Fruit fly (Drosophila melanogaster) whole organism, embryonic: ENCODE measurements around the gene Kua.

Experiments
- Adf1 ChIP-seq: fragments of 200-800 bp; sonication (Bioruptor generic); IDR thresholded peaks from 2 replicates; pipeline ENCODE4 v1.3.6; 2022; ENCODE audit warnings: missing biosample characterization, missing genetic modification characterization
- Aef1 ChIP-seq: fragments of 200-800 bp; sonication (Bioruptor generic); IDR thresholded peaks from 3 replicates; pipeline ENCODE4 v1.3.6; 2022; ENCODE audit warnings: missing biosample characterization, missing genetic modification characterization
- Asciz ChIP-seq: fragments of 200-800 bp; sonication (Bioruptor generic); optimal IDR thresholded peaks from 2 replicates; lab custom pipeline; 2017; ENCODE audit warnings: missing biosample characterization, mild to moderate bottlenecking, missing genetic modification characterization, missing genetic modification reagents
- Atf3 ChIP-seq: fragments of 200-800 bp; sonication (Bioruptor generic); optimal IDR thresholded peaks from 3 replicates; lab custom pipeline; 2016; ENCODE audit warnings: missing biosample characterization, missing genetic modification characterization
- B-H1 ChIP-seq: fragments of 200-800 bp; sonication (Bioruptor generic); IDR thresholded peaks from 3 replicates; pipeline ENCODE4 v1.3.6; 2022; ENCODE audit warnings: missing biosample characterization, missing genetic modification characterization
- CG10366 ChIP-seq: fragments of 200-800 bp; sonication (Bioruptor generic); IDR thresholded peaks from 2 replicates; pipeline ENCODE4 v1.3.6; 2022; ENCODE audit warnings: missing biosample characterization, missing genetic modification characterization
- CG10959 ChIP-seq: fragments of 200-800 bp; sonication (Bioruptor generic); IDR thresholded peaks from 2 replicates; pipeline ENCODE4 v1.3.6; 2022; ENCODE audit warnings: missing biosample characterization, missing genetic modification characterization
- CG12071 ChIP-seq: fragments of 200-800 bp; sonication (Bioruptor generic); optimal IDR thresholded peaks from 3 replicates; lab custom pipeline; 2018; ENCODE audit warnings: missing biosample characterization, mild to moderate bottlenecking, missing genetic modification characterization
- CG12391 ChIP-seq: fragments of 200-800 bp; sonication (Bioruptor generic); optimal IDR thresholded peaks from 3 replicates; lab custom pipeline; 2018; ENCODE audit warnings: missing biosample characterization, mild to moderate bottlenecking, missing genetic modification characterization, moderate library complexity
- CG13775 ChIP-seq: fragments of 200-800 bp; sonication (Bioruptor generic); optimal IDR thresholded peaks from 3 replicates; lab custom pipeline; 2017; ENCODE audit warnings: missing biosample characterization, mild to moderate bottlenecking, missing genetic modification characterization
- CG14014 ChIP-seq: fragments of 200-800 bp; sonication (Bioruptor generic); IDR thresholded peaks from 2 replicates; pipeline ENCODE4 v1.3.6; 2022; ENCODE audit warnings: missing biosample characterization, missing genetic modification characterization
- CG14441 ChIP-seq: fragments of 200-800 bp; sonication (Bioruptor generic); IDR thresholded peaks from 2 replicates; pipeline ENCODE4 v1.3.6; 2022; ENCODE audit warnings: missing biosample characterization, missing genetic modification characterization
- CG14860 ChIP-seq: fragments of 200-800 bp; sonication (Bioruptor generic); IDR thresholded peaks from 3 replicates; pipeline ENCODE4 v1.3.6; 2022; ENCODE audit warnings: missing biosample characterization, missing genetic modification characterization; ENCODE audit not compliant: partially characterized antibody
- CG15601 ChIP-seq: fragments of 200-800 bp; sonication (Bioruptor generic); optimal IDR thresholded peaks from 3 replicates; lab custom pipeline; 2019; ENCODE audit warnings: missing biosample characterization, mild to moderate bottlenecking, missing genetic modification characterization, moderate library complexity
- CG17186 ChIP-seq: fragments of 200-800 bp; sonication (Bioruptor generic); optimal IDR thresholded peaks from 3 replicates; lab custom pipeline; 2017; ENCODE audit warnings: missing biosample characterization, missing genetic modification reagents, missing genetic modification characterization
- CG2116 ChIP-seq: fragments of 200-800 bp; sonication (Bioruptor generic); optimal IDR thresholded peaks from 3 replicates; lab custom pipeline; 2018; ENCODE audit warnings: missing biosample characterization, mild to moderate bottlenecking, missing genetic modification characterization
- CG34224 ChIP-seq: fragments of 200-800 bp; sonication (Bioruptor generic); IDR thresholded peaks from 3 replicates; pipeline ENCODE4 v1.3.6; 2022; ENCODE audit warnings: missing biosample characterization, missing genetic modification characterization; ENCODE audit not compliant: partially characterized antibody
- CG7556 ChIP-seq: fragments of 200-800 bp; sonication (Bioruptor generic); optimal IDR thresholded peaks from 2 replicates; lab custom pipeline; 2017; ENCODE audit warnings: missing biosample characterization, mild to moderate bottlenecking, missing genetic modification characterization
- CG7963 ChIP-seq: fragments of 200-800 bp; sonication (Bioruptor generic); IDR thresholded peaks from 3 replicates; pipeline ENCODE4 v1.3.6; 2022; ENCODE audit warnings: missing biosample characterization, missing genetic modification characterization; ENCODE audit not compliant: partially characterized antibody
- CG7987 ChIP-seq: fragments of 200-800 bp; sonication (Bioruptor generic); optimal IDR thresholded peaks from 2 replicates; lab custom pipeline; 2018; ENCODE audit warnings: missing biosample characterization, mild to moderate bottlenecking, missing genetic modification characterization, moderate library complexity
- CG8290 ChIP-seq, 3 experiments: fragments of 200-800 bp; sonication (Bioruptor generic); optimal IDR thresholded peaks; 2 replicates each; lab custom pipeline; 2016 to 2019; ENCODE audit warnings: missing biosample characterization in 3 of 3, missing genetic modification characterization in 3 of 3, mild to moderate bottlenecking in 2 of 3, moderate library complexity in 1 of 3
- CG8359 ChIP-seq: fragments of 200-800 bp; sonication (Bioruptor generic); optimal IDR thresholded peaks from 2 replicates; lab custom pipeline; 2017; ENCODE audit warnings: missing biosample characterization, mild to moderate bottlenecking, missing genetic modification characterization, borderline replicate concordance
- D19A ChIP-seq: fragments of 200-800 bp; optimal IDR thresholded peaks from 3 replicates; lab custom pipeline; 2019; ENCODE audit warnings: missing biosample characterization, mild to moderate bottlenecking, missing genetic modification characterization, moderate library complexity
- Dll ChIP-seq: fragments of 200-800 bp; sonication (Bioruptor generic); IDR thresholded peaks from 4 replicates; pipeline ENCODE4 v1.3.6; 2022; ENCODE audit warnings: missing biosample characterization, missing genetic modification characterization; ENCODE audit not compliant: partially characterized antibody
- Fer2 ChIP-seq: fragments of 200-800 bp; sonication (Bioruptor generic); optimal IDR thresholded peaks from 2 replicates; lab custom pipeline; 2018; ENCODE audit warnings: missing biosample characterization, mild to moderate bottlenecking, missing genetic modification characterization, moderate library complexity
- HLH4C ChIP-seq: fragments of 200-800 bp; sonication (Bioruptor generic); IDR thresholded peaks from 3 replicates; pipeline ENCODE4 v1.3.6; 2022; ENCODE audit warnings: missing biosample characterization, missing genetic modification characterization; ENCODE audit not compliant: partially characterized antibody
- HLHmδ ChIP-seq: fragments of 200-800 bp; sonication (Bioruptor generic); optimal IDR thresholded peaks from 2 replicates; lab custom pipeline; 2018; ENCODE audit warnings: missing biosample characterization, mild to moderate bottlenecking, missing genetic modification characterization, moderate library complexity
- Kr ChIP-seq: fragments of 200-800 bp; sonication (Bioruptor generic); optimal IDR thresholded peaks from 2 replicates; lab custom pipeline; 2017; ENCODE audit warnings: missing biosample characterization, mild to moderate bottlenecking, missing genetic modification characterization
- Nf-YB ChIP-seq: fragments of 200-800 bp; sonication (Bioruptor generic); optimal IDR thresholded peaks from 3 replicates; lab custom pipeline; 2019; ENCODE audit warnings: missing biosample characterization, mild to moderate bottlenecking, missing genetic modification characterization, moderate library complexity
- Ptx1 ChIP-seq: fragments of 200-800 bp; sonication (Bioruptor generic); IDR thresholded peaks from 2 replicates; pipeline ENCODE4 v1.3.6; 2022; ENCODE audit warnings: missing biosample characterization, missing genetic modification characterization
- Rfx ChIP-seq: fragments of 200-800 bp; sonication (Bioruptor generic); IDR thresholded peaks from 2 replicates; pipeline ENCODE4 v1.3.6; 2022; ENCODE audit warnings: missing biosample characterization, missing genetic modification characterization
- Side ChIP-seq: fragments of 200-800 bp; sonication (Bioruptor generic); optimal IDR thresholded peaks from 2 replicates; lab custom pipeline; 2016; ENCODE audit warnings: missing biosample characterization, missing genetic modification characterization
- Trl ChIP-seq, 3 experiments: fragments of >200 bp in 2 of 3; fragments of 200-800 bp in 1 of 3; sonication (Bioruptor generic) in 1 of 3; optimal IDR thresholded peaks; 2 replicates in 1 of 3; 3 replicates in 2 of 3; lab custom pipeline; 2016 to 2017; ENCODE audit warnings: missing biosample characterization in 1 of 3, missing genetic modification characterization in 1 of 3
- amos ChIP-seq: fragments of 200-800 bp; sonication (Bioruptor generic); IDR thresholded peaks from 2 replicates; pipeline ENCODE4 v1.3.6; 2022; ENCODE audit warnings: missing biosample characterization, missing genetic modification characterization; ENCODE audit not compliant: partially characterized antibody
- ato ChIP-seq: fragments of 200-800 bp; sonication (Bioruptor generic); IDR thresholded peaks from 2 replicates; pipeline ENCODE4 v1.3.6; 2022; ENCODE audit warnings: missing biosample characterization, missing genetic modification characterization; ENCODE audit not compliant: partially characterized antibody
- bcd ChIP-seq: fragments of 200-800 bp; sonication (Bioruptor generic); optimal IDR thresholded peaks from 2 replicates; lab custom pipeline; 2017; ENCODE audit warnings: missing biosample characterization, mild to moderate bottlenecking, missing genetic modification characterization
- cwo ChIP-seq: fragments of 200-800 bp; sonication (Bioruptor generic); optimal IDR thresholded peaks from 3 replicates; lab custom pipeline; 2017; ENCODE audit warnings: missing biosample characterization, missing genetic modification characterization, mild to moderate bottlenecking, moderate library complexity, missing genetic modification reagents
- eve ChIP-seq, 2 experiments: fragments of >200 bp; optimal IDR thresholded peaks; 2 replicates each; lab custom pipeline; 2017; ENCODE audit warnings: missing biosample characterization in 2 of 2, missing genetic modification characterization in 2 of 2
- ham ChIP-seq: fragments of 200-800 bp; sonication (Bioruptor generic); IDR thresholded peaks from 2 replicates; pipeline ENCODE4 v1.3.6; 2022; ENCODE audit warnings: missing biosample characterization, missing genetic modification characterization
- kah ChIP-seq: fragments of 200-800 bp; sonication (Bioruptor generic); optimal IDR thresholded peaks from 2 replicates; lab custom pipeline; 2018; ENCODE audit warnings: missing biosample characterization, mild to moderate bottlenecking, missing genetic modification characterization
- nerfin-2 ChIP-seq: fragments of 200-800 bp; sonication (Bioruptor generic); IDR thresholded peaks from 2 replicates; pipeline ENCODE4 v1.3.6; 2022; ENCODE audit warnings: missing biosample characterization, missing genetic modification characterization; ENCODE audit not compliant: partially characterized antibody
- nom ChIP-seq: fragments of 200-800 bp; sonication (Bioruptor generic); optimal IDR thresholded peaks from 2 replicates; lab custom pipeline; 2017; ENCODE audit warnings: missing biosample characterization, missing genetic modification characterization, mild to moderate bottlenecking, moderate library complexity, missing genetic modification reagents
- oc ChIP-seq: fragments of 200-800 bp; sonication (Bioruptor generic); optimal IDR thresholded peaks from 2 replicates; lab custom pipeline; 2018; ENCODE audit warnings: missing biosample characterization, mild to moderate bottlenecking, missing genetic modification characterization, moderate library complexity
- pzg ChIP-seq: fragments of 200-800 bp; sonication (Bioruptor generic); optimal IDR thresholded peaks from 3 replicates; lab custom pipeline; 2018; ENCODE audit warnings: missing biosample characterization, mild to moderate bottlenecking, missing genetic modification characterization, moderate library complexity
- sens-2 ChIP-seq: fragments of 200-800 bp; sonication (Bioruptor generic); IDR thresholded peaks from 2 replicates; pipeline ENCODE4 v1.3.6; 2022; ENCODE audit warnings: missing biosample characterization, missing genetic modification characterization
- tgo ChIP-seq: fragments of 200-800 bp; sonication (Bioruptor generic); IDR thresholded peaks from 3 replicates; pipeline ENCODE4 v1.3.6; 2022; ENCODE audit warnings: missing biosample characterization, missing genetic modification characterization
- wor ChIP-seq: fragments of 200-800 bp; sonication (Bioruptor generic); IDR thresholded peaks from 2 replicates; pipeline ENCODE4 v1.3.6; 2022; ENCODE audit warnings: missing biosample characterization, missing genetic modification characterization

Gene Kua

DNA sequence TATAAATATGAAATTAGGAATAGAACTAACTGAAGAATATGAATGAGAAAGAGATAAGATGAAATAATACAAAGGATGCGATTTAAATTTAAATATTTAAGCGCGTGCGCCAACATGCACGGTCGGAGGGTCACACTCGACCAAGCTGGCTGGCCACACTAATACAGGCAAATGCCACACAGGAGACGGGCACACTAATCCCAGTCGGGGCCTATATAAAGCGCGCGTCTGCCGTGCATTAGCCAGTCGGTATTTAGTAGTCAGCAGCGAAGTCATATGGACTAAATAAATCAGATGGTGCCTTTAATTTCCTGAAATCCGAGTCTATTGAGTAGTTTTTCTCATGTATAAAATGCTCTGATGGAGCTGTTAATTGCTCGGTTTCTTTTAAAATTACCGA, 51.0 kb downstream of the Kua start (continued):
- no peak for TF ChIP-seq CG8359
- TF ChIP-seq nom (GFP tag; lab: Kevin White, UChicago): peak; percentile 15
- TF ChIP-seq CG14014 (GFP tag; lab: Robert Waterston, UW): 0 out of 2 replicates have a peak, but pooled peaks have one; percentile 7
- TF ChIP-seq Adf1 (GFP tag; lab: Robert Waterston, UW): 0 out of 2 replicates have a peak, but pooled peaks have one; percentile 10
- no peak for TF ChIP-seq CG7556 (GFP tag; lab: Kevin White, UChicago)
- no peak for TF ChIP-seq Fer2
- no peak for TF ChIP-seq Atf3 (GFP tag; lab: Kevin White, UChicago)
- TF ChIP-seq Trl (optimal IDR thresholded peaks at IDR 0.05; lab: Kevin White, UChicago): no peak
- TF ChIP-seq Trl (GFP tag; optimal IDR thresholded peaks at IDR 0.05; lab: Kevin White, UChicago): no peak
- no peak for TF ChIP-seq CG13775 (GFP tag; lab: Kevin White, UChicago)
- TF ChIP-seq ham: 0 out of 2 replicates have a peak, but pooled peaks have one; percentile 8
- TF ChIP-seq CG8290 (GFP tag; optimal IDR thresholded peaks at IDR 0.05; lab: Kevin White, UChicago): peak; percentile 46
- TF ChIP-seq CG8290 (tag; optimal IDR thresholded peaks at IDR 0.05; lab: Kevin White, UChicago): peak; percentile 33 to 79
- no peak for TF ChIP-seq Kr (GFP tag; lab: Kevin White, UChicago)
- no peak for TF ChIP-seq B-H1 (GFP tag; lab: Robert Waterston, UW)
- no peak; the same call in 1 of the 2 replicates for TF ChIP-seq nerfin-2 (GFP tag; lab: Robert Waterston, UW)
- TF ChIP-seq eve (GFP tag; optimal IDR thresholded peaks at IDR 0.05; lab: Kevin White, UChicago): no peak
- no peak for TF ChIP-seq kah (GFP tag; lab: Kevin White, UChicago)
- TF ChIP-seq Rfx (GFP tag; lab: Robert Waterston, UW): peak; percentile 70
- TF ChIP-seq HLHmδ (GFP tag; lab: Kevin White, UChicago): peak; percentile 62
- TF ChIP-seq pzg: peak; percentile 82
- no peak for TF ChIP-seq Asciz
- TF ChIP-seq Nf-YB: no peak
- TF ChIP-seq cwo: no peak
- TF ChIP-seq CG12391 (tag; lab: Kevin White, UChicago): no peak
- TF ChIP-seq sens-2: peak; percentile 29; the same call in 1 of the 2 replicates
- 0 out of 2 replicates have a peak, but pooled peaks have one; percentile 12 for TF ChIP-seq Ptx1
- no peak for TF ChIP-seq CG14441 (GFP tag; lab: Robert Waterston, UW)
- peak; percentile 46 for TF ChIP-seq CG17186 (GFP tag; lab: Kevin White, UChicago)
- TF ChIP-seq ato (GFP tag; lab: Robert Waterston, UW): peak; percentile 49; the same call in 1 of the 2 replicates
- TF ChIP-seq Aef1: no peak
- 0 out of 4 replicates have a peak, but pooled peaks have one; percentile 24 for TF ChIP-seq Dll
- peak; percentile 17 for TF ChIP-seq oc (tag; lab: Kevin White, UChicago)
- no peak for TF ChIP-seq CG10959 (GFP tag; lab: Robert Waterston, UW)
- TF ChIP-seq wor: no peak
- TF ChIP-seq tgo (GFP tag; lab: Robert Waterston, UW): no peak
- peak; percentile 15; the same call in 1 of the 3 replicates for TF ChIP-seq HLH4C (GFP tag; lab: Robert Waterston, UW)
- TF ChIP-seq CG34224: peak; percentile 51; the same call in 2 of the 3 replicates
- TF ChIP-seq CG7963 (GFP tag; lab: Robert Waterston, UW): 0 out of 3 replicates have a peak, but pooled peaks have one; percentile 37
- TF ChIP-seq CG7987 (GFP tag; lab: Kevin White, UChicago): no peak
- TF ChIP-seq CG15601 (tag; lab: Kevin White, UChicago): no peak
- TF ChIP-seq CG2116 (GFP tag; lab: Kevin White, UChicago): peak; percentile 17
- peak; percentile 8; the same call in 1 of the 3 replicates for TF ChIP-seq CG14860 (GFP tag; lab: Robert Waterston, UW)
- TF ChIP-seq CG10366 (GFP tag; lab: Robert Waterston, UW): no peak; the same call in 1 of the 2 replicates
- no peak for TF ChIP-seq D19A (tag; lab: Kevin White, UChicago)
- peak; percentile 4 for TF ChIP-seq bcd (GFP tag; lab: Kevin White, UChicago)
- peak; percentile 66 for TF ChIP-seq amos (GFP tag; lab: Robert Waterston, UW)
- no peak for TF ChIP-seq CG12071 (GFP tag; lab: Kevin White, UChicago)
- no peak for TF ChIP-seq Side (GFP tag; lab: Kevin White, UChicago)
